Fruit fly (Drosophila melanogaster): ENCODE results near the gene CG4367.

The CG4367 gene

DNA sequence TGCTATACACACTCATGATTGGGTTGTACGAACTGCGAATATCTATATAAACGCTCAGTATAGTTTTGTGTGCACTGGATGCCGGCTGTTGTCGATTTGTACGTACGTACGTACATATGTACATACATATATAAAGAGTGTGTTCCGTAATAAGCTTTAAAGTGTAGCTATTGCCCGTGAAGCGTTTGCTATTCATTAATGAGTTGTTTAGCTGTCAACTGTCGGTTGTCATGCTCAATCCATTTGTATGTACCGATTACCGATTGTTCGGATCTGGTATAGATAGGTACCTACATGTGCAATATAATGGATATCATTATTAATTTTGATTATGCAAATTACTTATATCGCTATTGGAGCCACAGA lies 42.8 kb downstream of the CG4367 start:
- TF ChIP-seq Sox15 (GFP tag; optimal IDR thresholded peaks at IDR 0.05) (no peak), CG16779 (tag; optimal IDR thresholded peaks at IDR 0.05) (no peak), Gug (GFP tag; IDR thresholded peaks at IDR 0.05) (no peak), CG9139 (GFP tag; optimal IDR thresholded peaks at IDR 0.05) (no peak), cyc (GFP tag; optimal IDR thresholded peaks at IDR 0.05) (no peak), Smox (GFP tag; optimal IDR thresholded peaks at IDR 0.05) (no peak), CG6276 (GFP tag; optimal IDR thresholded peaks at IDR 0.05) (no peak), CG31627 (GFP tag; optimal IDR thresholded peaks at IDR 0.05) (no peak), Ets96B (tag; optimal IDR thresholded peaks at IDR 0.05) (no peak), topi (GFP tag; optimal IDR thresholded peaks at IDR 0.05) (no peak), Eip75B (GFP tag; optimal IDR thresholded peaks at IDR 0.05) (no peak), acj6 (GFP tag; optimal IDR thresholded peaks at IDR 0.05) (no peak), lz (GFP tag; optimal IDR thresholded peaks at IDR 0.05) (no peak)

DNA sequence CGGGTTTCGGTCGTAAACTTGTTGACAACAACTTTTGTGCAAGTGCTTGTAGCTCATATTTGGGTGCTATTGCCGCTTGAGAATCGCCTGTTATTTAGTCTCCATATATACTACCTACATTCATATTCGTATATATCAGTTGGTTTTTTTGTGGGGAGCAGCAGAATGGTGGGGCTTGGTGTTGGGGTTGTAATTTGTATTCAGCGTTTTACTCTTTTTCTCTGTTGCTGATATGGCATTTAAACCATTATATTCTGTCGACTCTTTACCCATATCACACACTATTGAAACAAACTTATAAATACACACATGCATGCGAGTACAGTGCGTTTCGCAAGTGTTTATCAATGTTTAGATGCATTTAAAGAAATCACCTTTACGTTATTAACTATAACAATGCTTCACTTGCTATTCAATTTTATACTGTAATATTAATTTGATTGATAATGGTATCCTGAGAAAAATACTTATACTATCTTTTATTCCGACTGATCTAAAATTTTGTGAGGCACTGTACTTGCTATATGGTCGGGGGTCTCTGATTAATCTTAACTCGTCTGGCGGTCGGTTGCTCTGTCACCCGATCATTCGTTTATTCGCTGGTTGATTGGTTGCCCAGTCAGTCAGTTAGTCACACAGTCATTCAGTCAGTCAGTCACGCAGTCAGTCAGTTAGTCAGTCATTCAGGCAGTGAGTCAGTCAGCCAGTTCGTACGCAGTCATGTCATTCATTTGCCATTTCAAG lies 43.4 kb downstream of the CG4367 start:
- TF ChIP-seq Smox (GFP tag; optimal IDR thresholded peaks at IDR 0.05), result peak; percentile 82
- peak; percentile 96 for TF ChIP-seq CG6163 (GFP tag; IDR thresholded peaks at IDR 0.05)
- peak; percentile 91 for TF ChIP-seq achi (GFP tag; optimal IDR thresholded peaks at IDR 0.05)
- TF ChIP-seq CG8632 (GFP tag; optimal IDR thresholded peaks at IDR 0.05), result peak; percentile 95
- TF ChIP-seq eg (GFP tag; IDR thresholded peaks at IDR 0.05), result peak; percentile 98
- TF ChIP-seq CG3032 (tag; optimal IDR thresholded peaks at IDR 0.05), result peak; percentile 96
- peak; percentile 94 for TF ChIP-seq CG11294 (GFP tag; IDR thresholded peaks at IDR 0.05)
- peak; percentile 93 for TF ChIP-seq CG16779 (tag; optimal IDR thresholded peaks at IDR 0.05)
- peak; percentile 97 for TF ChIP-seq CG8119 (GFP tag; IDR thresholded peaks at IDR 0.05)
- TF ChIP-seq Hr38 (GFP tag; optimal IDR thresholded peaks at IDR 0.05), result no peak
- TF ChIP-seq CG6854 (GFP tag; optimal IDR thresholded peaks at IDR 0.05), result peak; percentile 67
- peak; percentile 90 for TF ChIP-seq Lpt (GFP tag; optimal IDR thresholded peaks at IDR 0.05)
- peak; percentile 94 for TF ChIP-seq esn (GFP tag; optimal IDR thresholded peaks at IDR 0.05)
- TF ChIP-seq dsx (GFP tag; optimal IDR thresholded peaks at IDR 0.05; ENCODE audit: poor library complexity, severe bottlenecking), result peak; percentile 97
- peak; percentile 94 for TF ChIP-seq net (GFP tag; optimal IDR thresholded peaks at IDR 0.05)
- peak; percentile 74 for TF ChIP-seq fd85E (GFP tag; optimal IDR thresholded peaks at IDR 0.05)
- TF ChIP-seq CG11902 (GFP tag; optimal IDR thresholded peaks at IDR 0.05), result peak; percentile 84
- TF ChIP-seq Ets96B (tag; optimal IDR thresholded peaks at IDR 0.05), result peak; percentile 98
- TF ChIP-seq CG1621 (tag; optimal IDR thresholded peaks at IDR 0.05), result peak; percentile 95
- peak; percentile 91 for TF ChIP-seq topi (GFP tag; optimal IDR thresholded peaks at IDR 0.05)
- TF ChIP-seq pdm3 (GFP tag; optimal IDR thresholded peaks at IDR 0.05), result peak; percentile 93
- TF ChIP-seq CG4318 (GFP tag; optimal IDR thresholded peaks at IDR 0.05), result peak; percentile 85
- TF ChIP-seq Ets21C (GFP tag; optimal IDR thresholded peaks at IDR 0.05), result peak; percentile 73
- peak; percentile 79 to 94 for TF ChIP-seq salr (GFP tag; optimal IDR thresholded peaks at IDR 0.05)
- TF ChIP-seq CG15336 (GFP tag; IDR thresholded peaks at IDR 0.05), result peak; percentile 97
- peak; percentile 92 for TF ChIP-seq CG6792 (GFP tag; optimal IDR thresholded peaks at IDR 0.05)
- peak; percentile 85 for TF ChIP-seq CG31627 (GFP tag; optimal IDR thresholded peaks at IDR 0.05)
- TF ChIP-seq Sox102F (GFP tag; optimal IDR thresholded peaks at IDR 0.05), result peak; percentile 89
- TF ChIP-seq OdsH (GFP tag; optimal IDR thresholded peaks at IDR 0.05), result peak; percentile 93
- TF ChIP-seq fkh (GFP tag; optimal IDR thresholded peaks at IDR 0.05), result peak; percentile 52
- peak; percentile 82 for TF ChIP-seq cyc (GFP tag; optimal IDR thresholded peaks at IDR 0.05)
- TF ChIP-seq svp (GFP tag), result peak; percentile 92
- TF ChIP-seq Eip75B (GFP tag; optimal IDR thresholded peaks at IDR 0.05), result peak; percentile 96
- TF ChIP-seq Hr39 (GFP tag; optimal IDR thresholded peaks at IDR 0.05), result peak; percentile 83
- TF ChIP-seq Eip93F (GFP tag; optimal IDR thresholded peaks at IDR 0.05), result peak; percentile 45
- TF ChIP-seq lz (GFP tag; optimal IDR thresholded peaks at IDR 0.05), result peak; percentile 92
- TF ChIP-seq fd59A (GFP tag; optimal IDR thresholded peaks at IDR 0.05), result peak; percentile 93
- peak; percentile 91 for TF ChIP-seq CG7368 (GFP tag; optimal IDR thresholded peaks at IDR 0.05)
- peak; percentile 57 for TF ChIP-seq dac (GFP tag; optimal IDR thresholded peaks at IDR 0.05)
- peak; percentile 95 for TF ChIP-seq ss (GFP tag; optimal IDR thresholded peaks at IDR 0.05)
- TF ChIP-seq Met (GFP tag; optimal IDR thresholded peaks at IDR 0.05), result peak; percentile 91
- TF ChIP-seq CG8319 (GFP tag; optimal IDR thresholded peaks at IDR 0.05), result peak; percentile 78
- peak; percentile 96 for TF ChIP-seq CG10631 (GFP tag; optimal IDR thresholded peaks at IDR 0.05)

Data from whole organism, prepupa.